Worm (Caenorhabditis elegans) whole organism, L2 larva: ENCODE data around the gene Y41G9A.6.
A peak's percentile ranks its signal among the peaks of the same experiment; 100 is the strongest.

Experiments used
- R02D3.7 ChIP-seq: fragments of 150-350 bp; optimal IDR thresholded peaks from 2 replicates; lab custom pipeline; 2014; ENCODE audit warnings: missing biosample characterization, missing genetic modification characterization
- ZK546.5 ChIP-seq: sonication (generic microtip); optimal IDR thresholded peaks from 2 replicates; lab custom pipeline; 2017; ENCODE audit warnings: missing biosample characterization, missing genetic modification characterization
- alr-1 ChIP-seq: fragments of 150-350 bp; optimal IDR thresholded peaks from 2 replicates; lab custom pipeline; 2014; ENCODE audit warnings: missing biosample characterization, missing genetic modification characterization
- aly-2 ChIP-seq: fragments of 150-350 bp; optimal IDR thresholded peaks from 2 replicates; lab custom pipeline; 2014; ENCODE audit warnings: missing biosample characterization, missing genetic modification characterization
- ama-1 ChIP-seq: fragments of 150-350 bp; optimal IDR thresholded peaks from 2 replicates; lab custom pipeline; 2018; ENCODE audit warnings: inconsistent platforms
- blmp-1 ChIP-seq: sonication (generic microtip); optimal IDR thresholded peaks from 2 replicates; lab custom pipeline; 2017; ENCODE audit warnings: missing genetic modification characterization, mild to moderate bottlenecking, missing compliant biosample characterization, antibody characterized with exemption, moderate library complexity; ENCODE audit not compliant: insufficient read depth
- ceh-16 ChIP-seq: fragments of 150-350 bp; optimal IDR thresholded peaks from 2 replicates; lab custom pipeline; 2014; ENCODE audit warnings: missing biosample characterization, missing genetic modification characterization
- ceh-82 ChIP-seq: fragments of 150-350 bp; optimal IDR thresholded peaks from 2 replicates; lab custom pipeline; 2014; ENCODE audit warnings: missing biosample characterization, missing genetic modification characterization
- crh-2 ChIP-seq: sonication (generic microtip); optimal IDR thresholded peaks from 2 replicates; lab custom pipeline; 2017; ENCODE audit warnings: missing biosample characterization, missing genetic modification characterization
- dmd-4 ChIP-seq: sonication (generic microtip); optimal IDR thresholded peaks from 2 replicates; lab custom pipeline; 2017; ENCODE audit warnings: missing biosample characterization, missing genetic modification characterization
- egl-27 ChIP-seq: sonication (generic microtip); optimal IDR thresholded peaks from 3 replicates; lab custom pipeline; 2017; ENCODE audit warnings: missing biosample characterization, missing genetic modification reagents, missing genetic modification characterization
- elt-1 ChIP-seq: fragments of 150-350 bp; optimal IDR thresholded peaks from 2 replicates; lab custom pipeline; 2014; ENCODE audit warnings: missing biosample characterization, missing genetic modification characterization
- elt-3 ChIP-seq: sonication (generic microtip); optimal IDR thresholded peaks from 2 replicates; lab custom pipeline; 2017; ENCODE audit warnings: missing biosample characterization, missing genetic modification characterization
- fos-1 ChIP-seq: fragments of 150-350 bp; optimal IDR thresholded peaks from 2 replicates; lab custom pipeline; 2014; ENCODE audit warnings: missing biosample characterization, missing genetic modification characterization
- lin-11 ChIP-seq: fragments of 150-350 bp; sonication (generic microtip); optimal IDR thresholded peaks from 2 replicates; lab custom pipeline; 2014; ENCODE audit warnings: missing biosample characterization, missing genetic modification characterization, inconsistent platforms, mixed read lengths
- lin-13 ChIP-seq: fragments of 150-350 bp; optimal IDR thresholded peaks from 2 replicates; lab custom pipeline; 2014; ENCODE audit warnings: missing biosample characterization, missing genetic modification reagents, missing genetic modification characterization
- lin-39 ChIP-seq: fragments of 150-350 bp; optimal IDR thresholded peaks from 2 replicates; lab custom pipeline; 2014; ENCODE audit warnings: missing biosample characterization, missing genetic modification reagents, missing genetic modification characterization
- mab-5 ChIP-seq: fragments of 150-350 bp; optimal IDR thresholded peaks from 2 replicates; lab custom pipeline; 2014; ENCODE audit warnings: missing biosample characterization, missing genetic modification characterization
- mbf-1 ChIP-seq: sonication (generic microtip); optimal IDR thresholded peaks from 2 replicates; lab custom pipeline; 2017; ENCODE audit warnings: missing biosample characterization, missing genetic modification characterization
- nhr-10 ChIP-seq: sonication (generic microtip); optimal IDR thresholded peaks from 2 replicates; lab custom pipeline; 2017; ENCODE audit warnings: missing biosample characterization, missing genetic modification characterization
- nhr-129 ChIP-seq: fragments of 150-350 bp; optimal IDR thresholded peaks from 2 replicates; lab custom pipeline; 2014; ENCODE audit warnings: missing biosample characterization, missing genetic modification characterization
- nhr-21 ChIP-seq: fragments of 150-350 bp; optimal IDR thresholded peaks from 2 replicates; lab custom pipeline; 2014; ENCODE audit warnings: missing biosample characterization, missing genetic modification characterization
- nhr-23 ChIP-seq: fragments of 150-350 bp; optimal IDR thresholded peaks from 2 replicates; lab custom pipeline; 2014; ENCODE audit warnings: missing biosample characterization, missing genetic modification reagents, missing genetic modification characterization
- nhr-237 ChIP-seq: fragments of 150-350 bp; optimal IDR thresholded peaks from 2 replicates; lab custom pipeline; 2014; ENCODE audit warnings: missing biosample characterization, missing genetic modification characterization
- nhr-25 ChIP-seq: fragments of 150-350 bp; sonication (generic microtip); optimal IDR thresholded peaks from 3 replicates; lab custom pipeline; 2014; ENCODE audit warnings: missing biosample characterization, missing genetic modification characterization
- peb-1 ChIP-seq: fragments of 150-350 bp; optimal IDR thresholded peaks from 2 replicates; lab custom pipeline; 2014; ENCODE audit warnings: missing biosample characterization, missing genetic modification characterization
- sem-4 ChIP-seq: fragments of 150-350 bp; optimal IDR thresholded peaks from 2 replicates; lab custom pipeline; 2014; ENCODE audit warnings: missing biosample characterization, missing genetic modification reagents, missing genetic modification characterization
- skn-1 ChIP-seq: sonication (generic microtip); optimal IDR thresholded peaks from 2 replicates; lab custom pipeline; 2017; ENCODE audit warnings: missing biosample characterization, missing genetic modification characterization
- sma-3 ChIP-seq: sonication (generic microtip); optimal IDR thresholded peaks from 2 replicates; lab custom pipeline; 2016; ENCODE audit warnings: missing genetic modification reagents, missing genetic modification characterization, missing compliant biosample characterization
- sma-9 ChIP-seq, 2 experiments: fragments of 150-350 bp in 1 of 2; sonication (generic microtip) in 1 of 2; optimal IDR thresholded peaks; 2 replicates each; lab custom pipeline; 2014 to 2016; ENCODE audit warnings: missing genetic modification characterization in 2 of 2, mild to moderate bottlenecking in 1 of 2, missing biosample characterization in 1 of 2, missing compliant biosample characterization in 1 of 2, missing genetic modification reagents in 1 of 2, moderate library complexity in 1 of 2
- snpc-4 ChIP-seq: fragments of 150-350 bp; optimal IDR thresholded peaks from 2 replicates; lab custom pipeline; 2014; ENCODE audit warnings: missing biosample characterization, missing genetic modification characterization
- unc-39 ChIP-seq: fragments of 150-350 bp; optimal IDR thresholded peaks from 2 replicates; lab custom pipeline; 2014; ENCODE audit warnings: missing biosample characterization, missing genetic modification characterization
- unc-62 ChIP-seq: fragments of 150-350 bp; optimal IDR thresholded peaks from 2 replicates; lab custom pipeline; 2014; ENCODE audit warnings: missing biosample characterization, missing genetic modification reagents, missing genetic modification characterization
- zag-1 ChIP-seq: fragments of 150-350 bp; optimal IDR thresholded peaks from 2 replicates; lab custom pipeline; 2014; ENCODE audit warnings: missing biosample characterization, missing genetic modification characterization
- ztf-1 ChIP-seq: fragments of 200-800 bp; sonication (Bioruptor generic); conservative IDR thresholded peaks from 2 replicates; pipeline ENCODE4 v1.3.6; 2022; ENCODE audit warnings: missing genetic modification characterization, missing compliant biosample characterization
- ztf-11 ChIP-seq: sonication (generic microtip); optimal IDR thresholded peaks from 2 replicates; lab custom pipeline; 2017; ENCODE audit warnings: missing biosample characterization, missing genetic modification characterization

Y41G9A.6 gene

ce11 chrX:3034203-3034602 is 30.6 kb upstream of the Y41G9A.6 start, which contains the start of gene M02F4.2:
M02F4.2 (minus strand) TSS chrX:3034303.
- TF ChIP-seq fos-1 (tag; lab: Kevin White, UChicago), result no peak
- no peak for TF ChIP-seq elt-1 (tag; lab: Kevin White, UChicago)
- no peak for TF ChIP-seq blmp-1 (tag; lab: Kevin White, UChicago)
- no peak for TF ChIP-seq peb-1 (tag; lab: Kevin White, UChicago)
- TF ChIP-seq sem-4 (tag; lab: Kevin White, UChicago), result no peak
- TF ChIP-seq crh-2 (tag; lab: Kevin White, UChicago), result no peak
- no peak for TF ChIP-seq aly-2
- TF ChIP-seq ZK546.5 (tag; lab: Kevin White, UChicago), result no peak
- TF ChIP-seq unc-62 (GFP tag; lab: Kevin White, UChicago), result no peak
- TF ChIP-seq mab-5 (tag; lab: Kevin White, UChicago), result no peak
- TF ChIP-seq zag-1 (tag; lab: Kevin White, UChicago), result no peak
- TF ChIP-seq ama-1 (lab: Kevin White, UChicago), result no peak
- no peak for TF ChIP-seq unc-39 (tag; lab: Kevin White, UChicago)
- no peak for TF ChIP-seq lin-39 (tag; lab: Kevin White, UChicago)
- no peak for TF ChIP-seq ztf-1 (GFP tag; lab: Robert Waterston, UW)
- no peak for TF ChIP-seq nhr-237 (tag; lab: Kevin White, UChicago)
- TF ChIP-seq egl-27, result no peak

ce11 chrX:3033492-3033891 is 29.9 kb upstream of the Y41G9A.6 start:
- no peak for TF ChIP-seq ceh-82 (tag; lab: Kevin White, UChicago)
- peak; percentile 17 for TF ChIP-seq snpc-4
- TF ChIP-seq, all 48 proteins: peak for 1

- TF ChIP-seq skn-1 (peak; percentile 68), ztf-11 (no peak), fos-1 (tag; lab: Kevin White, UChicago) (peak; percentile 99), alr-1 (tag; lab: Kevin White, UChicago) (no peak), crh-2 (tag; lab: Kevin White, UChicago) (peak; percentile 55), sma-9 (GFP tag; optimal IDR thresholded peaks at IDR 0.05; lab: Kevin White, UChicago) (peak; percentile 71), sma-9 (tag; optimal IDR thresholded peaks at IDR 0.05; lab: Kevin White, UChicago) (no peak), unc-39 (tag; lab: Kevin White, UChicago) (no peak)
Observed at ce11 chrX:3031484-3031883, 27.9 kb upstream of the Y41G9A.6 start, which contains the start of gene clec-265. clec-265 (plus strand) TSS chrX:3031783.

- TF ChIP-seq nhr-21 (tag; lab: Kevin White, UChicago), result no peak
- TF ChIP-seq dmd-4 (tag; lab: Kevin White, UChicago), result no peak
- TF ChIP-seq ceh-16 (tag; lab: Kevin White, UChicago), result no peak
- no peak for TF ChIP-seq elt-3
- TF ChIP-seq ztf-1 (GFP tag; lab: Robert Waterston, UW), result no peak
- no peak for TF ChIP-seq sem-4 (tag; lab: Kevin White, UChicago)
- no peak for TF ChIP-seq lin-13
- no peak for TF ChIP-seq sma-3
- no peak for TF ChIP-seq nhr-25
- no peak for TF ChIP-seq unc-39 (tag; lab: Kevin White, UChicago)
- no peak for TF ChIP-seq unc-62 (GFP tag; lab: Kevin White, UChicago)
- TF ChIP-seq lin-11 (tag; lab: Kevin White, UChicago), result no peak
- no peak for TF ChIP-seq ZK546.5 (tag; lab: Kevin White, UChicago)
- no peak for TF ChIP-seq nhr-10
- TF ChIP-seq R02D3.7, result no peak
- TF ChIP-seq nhr-23 (tag; lab: Kevin White, UChicago), result no peak
- TF ChIP-seq ztf-11, result no peak
- TF ChIP-seq zag-1 (tag; lab: Kevin White, UChicago), result no peak
- TF ChIP-seq mbf-1 (tag; lab: Kevin White, UChicago), result no peak
- TF ChIP-seq elt-1 (tag; lab: Kevin White, UChicago), result no peak
- TF ChIP-seq, all 48 proteins: peak for 0
Observed at ce11 chrX:3029030-3029429, 25.4 kb upstream of the Y41G9A.6 start, which contains the start of gene M02F4.1. M02F4.1 (minus strand) TSS chrX:3029130.

- TF ChIP-seq nhr-10 (no peak), sma-9 (GFP tag; optimal IDR thresholded peaks at IDR 0.05; lab: Kevin White, UChicago) (peak; percentile 8), sma-9 (tag; optimal IDR thresholded peaks at IDR 0.05; lab: Kevin White, UChicago) (no peak), nhr-21 (tag; lab: Kevin White, UChicago) (peak; percentile 28), fos-1 (tag; lab: Kevin White, UChicago) (no peak), nhr-129 (tag; lab: Kevin White, UChicago) (peak; percentile 27)
- TF ChIP-seq, all 48 proteins: peak for 3
Observed at ce11 chrX:3025145-3025544, 21.5 kb upstream of the Y41G9A.6 start.
